Worm (Caenorhabditis elegans) whole organism, L3 larva: ENCODE results near the gene Y41E3.18.

ENCODE experiments used
- R02D3.7 ChIP-seq: fragments of 150-350 bp; optimal IDR thresholded peaks from 2 replicates; lab custom pipeline; 2014; ENCODE audit warnings: missing biosample characterization, missing genetic modification characterization
- ZK546.5 ChIP-seq: sonication (generic microtip); optimal IDR thresholded peaks from 2 replicates; lab custom pipeline; 2017; ENCODE audit warnings: missing biosample characterization, missing genetic modification characterization
- aly-2 ChIP-seq: fragments of 150-350 bp; optimal IDR thresholded peaks from 2 replicates; lab custom pipeline; 2014; ENCODE audit warnings: missing biosample characterization, missing genetic modification characterization
- ama-1 ChIP-seq: fragments of 150-350 bp; optimal IDR thresholded peaks from 2 replicates; lab custom pipeline; 2018
- ceh-16 ChIP-seq: sonication (generic microtip); optimal IDR thresholded peaks from 2 replicates; lab custom pipeline; 2017; ENCODE audit warnings: missing biosample characterization, missing genetic modification characterization
- ceh-82 ChIP-seq: fragments of 150-350 bp; optimal IDR thresholded peaks from 2 replicates; lab custom pipeline; 2014; ENCODE audit warnings: missing biosample characterization, missing genetic modification characterization
- daf-12 ChIP-seq: fragments of 150-350 bp; optimal IDR thresholded peaks from 2 replicates; lab custom pipeline; 2014; ENCODE audit warnings: missing biosample characterization, missing genetic modification reagents, missing genetic modification characterization
- elt-1 ChIP-seq: fragments of 150-350 bp; optimal IDR thresholded peaks from 2 replicates; lab custom pipeline; 2014; ENCODE audit warnings: missing biosample characterization, missing genetic modification characterization
- elt-3 ChIP-seq, 3 experiments: fragments of 150-350 bp in 1 of 3; sonication (generic microtip) in 2 of 3; optimal IDR thresholded peaks; 2 replicates in 2 of 3; 4 replicates in 1 of 3; lab custom pipeline; 2014 to 2017; ENCODE audit warnings: missing biosample characterization in 3 of 3, missing genetic modification characterization in 3 of 3
- eor-1 ChIP-seq, 2 experiments: fragments of 150-350 bp; optimal IDR thresholded peaks; 2 replicates each; lab custom pipeline; 2014 to 2018; ENCODE audit warnings: missing biosample characterization in 2 of 2, missing genetic modification characterization in 2 of 2
- lin-15B ChIP-seq: fragments of 150-350 bp; optimal IDR thresholded peaks from 2 replicates; lab custom pipeline; 2014; ENCODE audit warnings: missing biosample characterization, missing genetic modification characterization
- lin-39 ChIP-seq: fragments of 150-350 bp; optimal IDR thresholded peaks from 2 replicates; lab custom pipeline; 2018; ENCODE audit warnings: missing biosample characterization, missing genetic modification reagents, missing genetic modification characterization
- mml-1 ChIP-seq: fragments of 150-350 bp; sonication (generic microtip); optimal IDR thresholded peaks from 3 replicates; lab custom pipeline; 2014; ENCODE audit warnings: missing biosample characterization, missing genetic modification characterization
- nfya-1 ChIP-seq: sonication (generic microtip); optimal IDR thresholded peaks from 2 replicates; lab custom pipeline; 2017; ENCODE audit warnings: missing genetic modification characterization, mild to moderate bottlenecking, missing compliant biosample characterization, antibody characterized with exemption, moderate library complexity; ENCODE audit not compliant: insufficient read depth
- nhr-11 ChIP-seq: fragments of 150-350 bp; optimal IDR thresholded peaks from 2 replicates; lab custom pipeline; 2014; ENCODE audit warnings: missing biosample characterization, missing genetic modification characterization
- nhr-12 ChIP-seq: fragments of 150-350 bp; optimal IDR thresholded peaks from 2 replicates; lab custom pipeline; 2014; ENCODE audit warnings: missing biosample characterization, missing genetic modification characterization
- nhr-23 ChIP-seq: fragments of 150-350 bp; optimal IDR thresholded peaks from 2 replicates; lab custom pipeline; 2014; ENCODE audit warnings: missing biosample characterization, missing genetic modification reagents, missing genetic modification characterization
- nhr-237 ChIP-seq: fragments of 150-350 bp; optimal IDR thresholded peaks from 2 replicates; lab custom pipeline; 2014; ENCODE audit warnings: missing biosample characterization, missing genetic modification characterization
- nhr-25 ChIP-seq: sonication (generic microtip); optimal IDR thresholded peaks from 2 replicates; lab custom pipeline; 2017; ENCODE audit warnings: missing biosample characterization, missing genetic modification characterization
- nhr-28 ChIP-seq: fragments of 150-350 bp; optimal IDR thresholded peaks from 2 replicates; lab custom pipeline; 2014; ENCODE audit warnings: missing biosample characterization, missing genetic modification characterization
- nhr-43 ChIP-seq: sonication (generic microtip); optimal IDR thresholded peaks from 2 replicates; lab custom pipeline; 2016; ENCODE audit warnings: mild to moderate bottlenecking, missing genetic modification characterization, missing compliant biosample characterization; ENCODE audit not compliant: poor library complexity, severe bottlenecking
- nhr-67 ChIP-seq: fragments of 150-350 bp; optimal IDR thresholded peaks from 2 replicates; lab custom pipeline; 2014; ENCODE audit warnings: missing biosample characterization, missing genetic modification characterization
- nhr-76 ChIP-seq: fragments of 150-350 bp; sonication (generic microtip); optimal IDR thresholded peaks from 5 replicates; lab custom pipeline; 2014; ENCODE audit warnings: missing biosample characterization, missing genetic modification characterization
- nhr-77 ChIP-seq: fragments of 150-350 bp; optimal IDR thresholded peaks from 2 replicates; lab custom pipeline; 2014; ENCODE audit warnings: missing biosample characterization, missing genetic modification characterization
- pha-4 ChIP-seq: fragments of 150-350 bp; optimal IDR thresholded peaks from 2 replicates; lab custom pipeline; 2014; ENCODE audit warnings: missing biosample characterization, missing genetic modification reagents, missing genetic modification characterization
- sea-2 ChIP-seq: fragments of 150-350 bp; sonication (generic microtip); optimal IDR thresholded peaks from 4 replicates; lab custom pipeline; 2014; ENCODE audit warnings: missing biosample characterization, missing genetic modification reagents, missing genetic modification characterization
- snpc-4 ChIP-seq: fragments of 150-350 bp; optimal IDR thresholded peaks from 2 replicates; lab custom pipeline; 2014; ENCODE audit warnings: missing biosample characterization, missing genetic modification characterization
- tbx-2 ChIP-seq: sonication (generic microtip); optimal IDR thresholded peaks from 2 replicates; lab custom pipeline; 2016; ENCODE audit warnings: mild to moderate bottlenecking, missing genetic modification characterization, missing compliant biosample characterization
- unc-39 ChIP-seq: sonication (generic microtip); optimal IDR thresholded peaks from 4 replicates; lab custom pipeline; 2017; ENCODE audit warnings: missing biosample characterization, missing genetic modification characterization

Y41E3.18 gene

ce11 chrIV:15056081-15056586, 9.4 kb downstream of the Y41E3.18 start, which contains the start of gene Y41E3.19:
Gene Y41E3.19, plus strand, starts transcription at chrIV:15056131.
- no peak for TF ChIP-seq nhr-25
- TF ChIP-seq nhr-77 (tag; lab: Kevin White, UChicago) = no peak
- no peak for TF ChIP-seq nhr-12 (tag; lab: Kevin White, UChicago)
- TF ChIP-seq ceh-82 (tag; lab: Kevin White, UChicago) = no peak
- no peak for TF ChIP-seq ama-1 (lab: Kevin White, UChicago)
- TF ChIP-seq nhr-76 (tag; lab: Kevin White, UChicago) = no peak

- TF ChIP-seq tbx-2 (tag; lab: Kevin White, UChicago) (no peak), ama-1 (lab: Kevin White, UChicago) (no peak), lin-15B (no peak), nhr-76 (tag; lab: Kevin White, UChicago) (no peak), pha-4 (no peak), elt-3 (tag; optimal IDR thresholded peaks at IDR 0.05; lab: Kevin White, UChicago) (no peak), R02D3.7 (no peak)
These were observed 12.3 kb downstream of the Y41E3.18 start, which contains the start of gene srt-47 for ce11 chrIV:15053271-15053670. Gene srt-47, minus strand, starts transcription at chrIV:15053371.

ce11 chrIV:15051045-15051444, 14.5 kb downstream of the Y41E3.18 start:
- TF ChIP-seq nhr-12 (tag; lab: Kevin White, UChicago) (no peak), snpc-4 (tag; lab: Kevin White, UChicago) (no peak), nhr-28 (tag; lab: Kevin White, UChicago) (no peak), eor-1 (tag; optimal IDR thresholded peaks at IDR 0.05; lab: Kevin White, UChicago) (no peak), unc-39 (tag; lab: Kevin White, UChicago) (no peak), nhr-237 (tag; lab: Kevin White, UChicago) (no peak), mml-1 (tag; lab: Kevin White, UChicago) (no peak), nhr-11 (tag; lab: Kevin White, UChicago) (no peak), elt-3 (tag; optimal IDR thresholded peaks at IDR 0.05; lab: Kevin White, UChicago) (no peak), nhr-25 (no peak), R02D3.7 (no peak)

- TF ChIP-seq nhr-77 (tag; lab: Kevin White, UChicago) (no peak), nhr-67 (tag; lab: Kevin White, UChicago) (no peak), ceh-82 (tag; lab: Kevin White, UChicago) (no peak), nhr-23 (tag; lab: Kevin White, UChicago) (no peak), ama-1 (lab: Kevin White, UChicago) (peak; percentile 81), nhr-76 (tag; lab: Kevin White, UChicago) (no peak), nhr-11 (tag; lab: Kevin White, UChicago) (no peak), nhr-237 (tag; lab: Kevin White, UChicago) (no peak), pha-4 (no peak), R02D3.7 (peak; percentile 5), daf-12 (no peak), nfya-1 (peak; percentile 96), sea-2 (GFP tag; lab: Kevin White, UChicago) (no peak), lin-15B (peak; percentile 42), nhr-25 (no peak), ZK546.5 (tag; lab: Kevin White, UChicago) (no peak), tbx-2 (tag; lab: Kevin White, UChicago) (no peak), nhr-43 (peak; percentile 5), eor-1 (tag; optimal IDR thresholded peaks at IDR 0.05; lab: Kevin White, UChicago) (no peak), lin-39 (tag; lab: Kevin White, UChicago) (no peak), elt-1 (no peak), aly-2 (tag; lab: Kevin White, UChicago) (peak; percentile 76)
These were observed 16.1 kb downstream of the Y41E3.18 start for ce11 chrIV:15049288-15050094.

- no peak for TF ChIP-seq ceh-82 (tag; lab: Kevin White, UChicago)
- no peak for TF ChIP-seq unc-39 (tag; lab: Kevin White, UChicago)
- TF ChIP-seq ceh-16 (tag; lab: Kevin White, UChicago) = no peak
- TF ChIP-seq nhr-67 (tag; lab: Kevin White, UChicago) = no peak
- no peak for TF ChIP-seq nfya-1
- no peak for TF ChIP-seq nhr-28 (tag; lab: Kevin White, UChicago)
- no peak for TF ChIP-seq nhr-23 (tag; lab: Kevin White, UChicago)
- TF ChIP-seq, all 47 proteins: peak for 0
These were observed 19.4 kb downstream of the Y41E3.18 start for ce11 chrIV:15046162-15046561.
